Worm (Caenorhabditis elegans) whole organism, young adult: ENCODE data around the gene wrt-1.

ENCODE experiments used
- B0035.1 ChIP-seq: sonication (generic microtip); optimal IDR thresholded peaks from 2 replicates; lab custom pipeline; 2016; ENCODE audit warnings: missing genetic modification characterization, mild to moderate bottlenecking, missing compliant biosample characterization, missing genotype, missing genetic modification reagents
- B0261.1 ChIP-seq: sonication (generic microtip); optimal IDR thresholded peaks from 2 replicates; lab custom pipeline; 2016; ENCODE audit warnings: mild to moderate bottlenecking, missing genetic modification characterization, moderate library complexity, missing compliant biosample characterization
- B0336.3 ChIP-seq: fragments of 200-800 bp; sonication (Bioruptor generic); IDR thresholded peaks from 2 replicates; pipeline ENCODE4 v1.3.6; 2022; ENCODE audit warnings: missing genetic modification characterization, missing compliant biosample characterization
- C17E4.6 ChIP-seq: fragments of 200-800 bp; sonication (Bioruptor generic); IDR thresholded peaks from 2 replicates; pipeline ENCODE4 v1.3.6; 2022; ENCODE audit warnings: missing genetic modification reagents, missing genetic modification characterization, missing compliant biosample characterization
- D2030.7 ChIP-seq: fragments of 200-800 bp; sonication (Bioruptor generic); IDR thresholded peaks from 2 replicates; pipeline ENCODE4 v1.3.6; 2022; ENCODE audit warnings: missing genetic modification reagents, missing genetic modification characterization, missing compliant biosample characterization
- F22D6.2 ChIP-seq: sonication (generic microtip); optimal IDR thresholded peaks from 2 replicates; lab custom pipeline; 2016; ENCODE audit warnings: mild to moderate bottlenecking, missing genetic modification characterization, missing compliant biosample characterization
- F33H1.4 ChIP-seq: fragments of 200-800 bp; sonication (Bioruptor generic); IDR thresholded peaks from 2 replicates; pipeline ENCODE4 v1.3.6; 2022; ENCODE audit warnings: missing genetic modification reagents, missing genetic modification characterization, missing compliant biosample characterization
- F57A8.1 ChIP-seq: fragments of 200-800 bp; sonication (Bioruptor generic); optimal IDR thresholded peaks from 2 replicates; lab custom pipeline; 2018; ENCODE audit warnings: mild to moderate bottlenecking, missing genetic modification characterization, moderate library complexity, missing compliant biosample characterization
- K12H6.12 ChIP-seq: fragments of 200-800 bp; sonication (Bioruptor generic); optimal IDR thresholded peaks from 2 replicates; lab custom pipeline; 2018; ENCODE audit warnings: mild to moderate bottlenecking, missing genetic modification characterization, missing compliant biosample characterization
- Y56A3A.18 ChIP-seq: fragments of 200-800 bp; sonication (Bioruptor generic); IDR thresholded peaks from 2 replicates; pipeline ENCODE4 v1.3.6; 2022; ENCODE audit warnings: missing genetic modification reagents, missing genetic modification characterization, missing compliant biosample characterization
- ama-1 ChIP-seq, 3 experiments: fragments of 150-350 bp in 1 of 3; sonication (generic microtip) in 2 of 3; optimal IDR thresholded peaks; 2 replicates each; lab custom pipeline; 2014 to 2018; ENCODE audit warnings: missing biosample characterization in 2 of 3, missing genetic modification characterization in 2 of 3, missing genetic modification reagents in 2 of 3
- aptf-2 ChIP-seq: fragments of 200-800 bp; sonication (Bioruptor generic); conservative IDR thresholded peaks from 2 replicates; pipeline ENCODE4 v1.3.6; 2022; ENCODE audit warnings: missing genetic modification reagents, missing genetic modification characterization, missing compliant biosample characterization
- attf-3 ChIP-seq: fragments of 200-800 bp; sonication (Bioruptor generic); conservative IDR thresholded peaks from 2 replicates; pipeline ENCODE4 v1.3.6; 2022; ENCODE audit warnings: missing genetic modification reagents, missing genetic modification characterization, missing compliant biosample characterization
- bed-1 ChIP-seq: fragments of 200-800 bp; sonication (Bioruptor generic); IDR thresholded peaks from 2 replicates; pipeline ENCODE4 v1.3.6; 2022; ENCODE audit warnings: missing genetic modification reagents, missing genetic modification characterization, missing compliant biosample characterization
- bed-2 ChIP-seq: fragments of 200-800 bp; sonication (Bioruptor generic); IDR thresholded peaks from 2 replicates; pipeline ENCODE4 v1.3.6; 2022; ENCODE audit warnings: missing genetic modification reagents, missing genetic modification characterization, missing compliant biosample characterization
- cebp-1 ChIP-seq, 2 experiments: fragments of 200-800 bp in 1 of 2; sonication (Bioruptor generic) in 1 of 2; sonication (generic microtip) in 1 of 2; IDR thresholded peaks in 1 of 2; optimal IDR thresholded peaks in 1 of 2; 2 replicates each; pipeline versions ENCODE4 v1.3.6 to Lab custom; 2017 to 2022; ENCODE audit warnings: missing compliant biosample characterization in 2 of 2, missing genetic modification characterization in 2 of 2, mild to moderate bottlenecking in 1 of 2, missing genetic modification reagents in 1 of 2, moderate library complexity in 1 of 2
- ceh-40 ChIP-seq: fragments of 200-800 bp; sonication (Bioruptor generic); IDR thresholded peaks from 2 replicates; pipeline ENCODE4 v1.3.6; 2022; ENCODE audit warnings: missing genetic modification characterization, missing compliant biosample characterization
- dox-1 ChIP-seq: fragments of 200-800 bp; sonication (Bioruptor generic); IDR thresholded peaks from 2 replicates; pipeline ENCODE4 v1.3.6; 2022; ENCODE audit warnings: missing genetic modification reagents, missing genetic modification characterization, missing compliant biosample characterization
- dpl-1 ChIP-seq: fragments of 150-350 bp; optimal IDR thresholded peaks from 2 replicates; lab custom pipeline; 2014; ENCODE audit warnings: missing biosample characterization, missing genetic modification reagents, missing genetic modification characterization
- egl-44 ChIP-seq: fragments of 200-800 bp; sonication (Bioruptor generic); IDR thresholded peaks from 2 replicates; pipeline ENCODE4 v1.3.6; 2022; ENCODE audit warnings: missing genetic modification reagents, missing genetic modification characterization, missing compliant biosample characterization
- egrh-3 ChIP-seq: fragments of 200-800 bp; sonication (Bioruptor generic); IDR thresholded peaks from 2 replicates; pipeline ENCODE4 v1.3.6; 2022; ENCODE audit warnings: missing genetic modification reagents, missing genetic modification characterization, missing compliant biosample characterization
- ekl-4 ChIP-seq: fragments of 200-800 bp; sonication (Bioruptor generic); IDR thresholded peaks from 2 replicates; pipeline ENCODE4 v1.3.6; 2022; ENCODE audit warnings: missing genetic modification reagents, missing genetic modification characterization, missing compliant biosample characterization
- hlh-26 ChIP-seq: fragments of 200-800 bp; sonication (Bioruptor generic); conservative IDR thresholded peaks from 2 replicates; pipeline ENCODE4 v1.3.6; 2022; ENCODE audit warnings: missing genetic modification reagents, missing genetic modification characterization, missing compliant biosample characterization
- hmg-1.2 ChIP-seq: fragments of 200-800 bp; sonication (Bioruptor generic); IDR thresholded peaks from 2 replicates; pipeline ENCODE4 v1.3.6; 2022; ENCODE audit warnings: missing genetic modification reagents, missing genetic modification characterization, missing compliant biosample characterization
- lin-35 ChIP-seq, 3 experiments: fragments of 150-350 bp in 2 of 3; sonication (generic microtip) in 1 of 3; optimal IDR thresholded peaks; 2 replicates each; lab custom pipeline; 2014 to 2018; ENCODE audit warnings: missing biosample characterization in 3 of 3, missing genetic modification characterization in 3 of 3, missing genetic modification reagents in 3 of 3
- lin-54 ChIP-seq: fragments of 200-800 bp; sonication (Bioruptor generic); optimal IDR thresholded peaks from 2 replicates; lab custom pipeline; 2018; ENCODE audit warnings: mild to moderate bottlenecking, missing genetic modification characterization, missing compliant biosample characterization
- madf-8 ChIP-seq: fragments of 200-800 bp; sonication (Bioruptor generic); conservative IDR thresholded peaks from 2 replicates; pipeline ENCODE4 v1.3.6; 2022; ENCODE audit warnings: missing genetic modification reagents, missing genetic modification characterization, missing compliant biosample characterization
- nfya-2 ChIP-seq: fragments of 200-800 bp; sonication (Bioruptor generic); IDR thresholded peaks from 2 replicates; pipeline ENCODE4 v1.3.6; 2022; ENCODE audit warnings: missing genetic modification reagents, missing genetic modification characterization, missing compliant biosample characterization
- nhr-27 ChIP-seq: fragments of 200-800 bp; sonication (Bioruptor generic); optimal IDR thresholded peaks from 2 replicates; lab custom pipeline; 2018; ENCODE audit warnings: mild to moderate bottlenecking, missing genetic modification characterization, moderate library complexity, missing compliant biosample characterization
- nhr-90 ChIP-seq: sonication (generic microtip); optimal IDR thresholded peaks from 2 replicates; lab custom pipeline; 2016; ENCODE audit warnings: missing genotype, mild to moderate bottlenecking, missing genetic modification characterization, missing compliant biosample characterization
- pbrm-1 ChIP-seq: fragments of 200-800 bp; sonication (Bioruptor generic); IDR thresholded peaks from 2 replicates; pipeline ENCODE4 v1.3.6; 2022; ENCODE audit warnings: missing genetic modification reagents, missing genetic modification characterization, missing compliant biosample characterization
- pha-4 ChIP-seq: fragments of 150-350 bp; sonication (generic microtip); optimal IDR thresholded peaks from 2 replicates; lab custom pipeline; 2014; ENCODE audit warnings: missing biosample characterization, missing genetic modification reagents, missing genetic modification characterization
- rec-8 ChIP-seq, 2 experiments: sonication (generic microtip); optimal IDR thresholded peaks; 2 replicates each; lab custom pipeline; 2016; ENCODE audit warnings: mild to moderate bottlenecking in 2 of 2, missing genetic modification characterization in 2 of 2, missing genetic modification reagents in 2 of 2, missing genotype in 2 of 2, missing biosample characterization in 1 of 2, missing compliant biosample characterization in 1 of 2, moderate library complexity in 1 of 2
- repo-1 ChIP-seq: sonication (generic microtip); optimal IDR thresholded peaks from 2 replicates; lab custom pipeline; 2017; ENCODE audit warnings: mild to moderate bottlenecking, missing genetic modification characterization, missing compliant biosample characterization
- rpc-1 ChIP-seq, 2 experiments: fragments of 150-350 bp in 1 of 2; sonication (generic microtip) in 1 of 2; optimal IDR thresholded peaks; 2 replicates each; lab custom pipeline; 2014 to 2018; ENCODE audit warnings: missing biosample characterization in 1 of 2, missing genetic modification characterization in 1 of 2, missing genetic modification reagents in 1 of 2, missing genotype in 1 of 2
- snpc-1.1 ChIP-seq: sonication (generic microtip); optimal IDR thresholded peaks from 2 replicates; lab custom pipeline; 2017; ENCODE audit warnings: missing genetic modification characterization, mild to moderate bottlenecking, missing compliant biosample characterization, antibody characterized with exemption, moderate library complexity, missing genotype, missing genetic modification reagents; ENCODE audit not compliant: insufficient read depth
- somi-1 ChIP-seq: fragments of 200-800 bp; sonication (Bioruptor generic); optimal IDR thresholded peaks from 2 replicates; lab custom pipeline; 2018; ENCODE audit warnings: mild to moderate bottlenecking, missing genetic modification characterization, missing compliant biosample characterization
- unc-130 ChIP-seq: sonication (generic microtip); optimal IDR thresholded peaks from 2 replicates; lab custom pipeline; 2016; ENCODE audit warnings: missing genetic modification reagents, missing genetic modification characterization, missing compliant biosample characterization
- xnd-1 ChIP-seq: sonication (generic microtip); optimal IDR thresholded peaks from 2 replicates; lab custom pipeline; 2016; ENCODE audit warnings: missing genotype, missing genetic modification reagents, missing genetic modification characterization, missing compliant biosample characterization
- ztf-28 ChIP-seq: fragments of 200-800 bp; sonication (Bioruptor generic); IDR thresholded peaks from 2 replicates; pipeline ENCODE4 v1.3.6; 2022; ENCODE audit warnings: missing genetic modification reagents, missing genetic modification characterization, missing compliant biosample characterization

wrt-1 gene

DNA sequence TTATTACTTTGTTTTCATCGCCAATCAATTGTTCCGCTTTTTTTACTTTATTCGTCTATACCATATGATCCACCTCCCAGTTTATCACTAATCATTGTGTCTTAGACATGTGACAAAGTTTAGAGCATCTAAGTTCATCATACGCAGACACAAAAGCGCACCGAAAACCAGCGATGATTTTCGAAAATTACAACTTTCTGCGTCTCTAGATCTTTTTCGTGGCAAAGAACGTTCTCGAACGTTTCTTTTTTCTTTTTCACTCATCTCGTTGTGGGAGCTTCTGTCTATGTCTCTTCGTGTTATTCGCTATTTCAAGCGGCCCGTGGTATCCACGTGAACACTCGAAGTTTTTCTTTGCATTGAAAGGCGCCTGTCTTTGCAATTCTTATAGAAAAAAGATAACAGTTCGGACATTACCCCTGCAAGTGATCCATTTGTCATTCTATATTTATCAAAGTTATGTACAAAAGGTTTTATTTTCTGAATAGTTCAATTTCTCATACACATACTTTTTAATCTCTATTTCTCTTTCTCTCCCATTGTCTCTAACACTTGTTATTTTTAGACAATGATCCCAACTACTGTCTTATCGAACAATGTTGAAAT is 1.6 kb upstream of the wrt-1 start, which contains the start of gene ZK1290.5 (continued):
- TF ChIP-seq somi-1 (GFP tag; lab: Kevin White, UChicago): peak; percentile 95
- peak; percentile 60 for TF ChIP-seq lin-54
- no peak for TF ChIP-seq lin-35 (GFP tag; optimal IDR thresholded peaks at IDR 0.05; lab: Kevin White, UChicago)
- no peak for TF ChIP-seq aptf-2 (GFP tag; lab: Robert Waterston, UW)
- peak; percentile 65 for TF ChIP-seq hmg-1.2
- TF ChIP-seq B0035.1: peak; percentile 31
- no peak for TF ChIP-seq nfya-2
- peak; percentile 80 for TF ChIP-seq pha-4 (tag; lab: Kevin White, UChicago)
- no peak for TF ChIP-seq D2030.7 (GFP tag; lab: Robert Waterston, UW)
- no peak for TF ChIP-seq snpc-1.1 (tag; lab: Kevin White, UChicago)
- TF ChIP-seq cebp-1 (GFP tag; IDR thresholded peaks at IDR 0.05; lab: Robert Waterston, UW): no peak
- peak; percentile 79 for TF ChIP-seq cebp-1 (tag; optimal IDR thresholded peaks at IDR 0.05; lab: Kevin White, UChicago)
- peak; percentile 86 for TF ChIP-seq B0336.3 (GFP tag; lab: Robert Waterston, UW)
- TF ChIP-seq F33H1.4 (GFP tag; lab: Robert Waterston, UW): no peak
- peak; percentile 86 for TF ChIP-seq K12H6.12 (tag; lab: Kevin White, UChicago)
- no peak for TF ChIP-seq bed-1 (GFP tag; lab: Robert Waterston, UW)
- TF ChIP-seq dox-1 (GFP tag; lab: Robert Waterston, UW): peak; percentile 72
- peak; percentile 72 for TF ChIP-seq repo-1
- no peak for TF ChIP-seq egrh-3 (GFP tag; lab: Robert Waterston, UW)
- no peak for TF ChIP-seq bed-2 (GFP tag; lab: Robert Waterston, UW)
- peak; percentile 45; the same call in 1 of the 2 replicates for TF ChIP-seq egl-44 (GFP tag; lab: Robert Waterston, UW)
- no peak for TF ChIP-seq dpl-1 (GFP tag; lab: Kevin White, UChicago)
- no peak for TF ChIP-seq B0261.1 (tag; lab: Kevin White, UChicago)
- no peak for TF ChIP-seq C17E4.6 (GFP tag; lab: Robert Waterston, UW)
- TF ChIP-seq pbrm-1 (GFP tag; lab: Robert Waterston, UW): no peak
- TF ChIP-seq ekl-4 (GFP tag; lab: Robert Waterston, UW): peak; percentile 78
- no peak for TF ChIP-seq ztf-28
- no peak for TF ChIP-seq F57A8.1 (GFP tag; lab: Kevin White, UChicago)
- TF ChIP-seq nhr-90 (tag; lab: Kevin White, UChicago): peak; percentile 43
- no peak for TF ChIP-seq attf-3 (GFP tag; lab: Robert Waterston, UW)

ce11 chrII:7531478-7531877 is 682 bp downstream of the wrt-1 start:
- TF ChIP-seq attf-3 (GFP tag; lab: Robert Waterston, UW): no peak
- no peak for TF ChIP-seq ama-1 (optimal IDR thresholded peaks at IDR 0.05; lab: Kevin White, UChicago)
- no peak for TF ChIP-seq ama-1 (GFP tag; optimal IDR thresholded peaks at IDR 0.05; lab: Kevin White, UChicago)
- no peak for TF ChIP-seq rpc-1 (optimal IDR thresholded peaks at IDR 0.05; lab: Kevin White, UChicago)
- TF ChIP-seq rpc-1 (tag; optimal IDR thresholded peaks at IDR 0.05; lab: Kevin White, UChicago): no peak
- no peak for TF ChIP-seq hlh-26 (GFP tag; lab: Robert Waterston, UW)
- TF ChIP-seq madf-8: no peak
- TF ChIP-seq cebp-1 (GFP tag; IDR thresholded peaks at IDR 0.05; lab: Robert Waterston, UW): no peak
- no peak for TF ChIP-seq cebp-1 (tag; optimal IDR thresholded peaks at IDR 0.05; lab: Kevin White, UChicago)
- no peak for TF ChIP-seq F22D6.2 (tag; lab: Kevin White, UChicago)
- no peak for TF ChIP-seq xnd-1 (tag; lab: Kevin White, UChicago)
- TF ChIP-seq rec-8 (tag; optimal IDR thresholded peaks at IDR 0.05; lab: Kevin White, UChicago): no peak
- TF ChIP-seq ceh-40 (GFP tag; lab: Robert Waterston, UW): no peak
- no peak for TF ChIP-seq nhr-27 (tag; lab: Kevin White, UChicago)
- no peak for TF ChIP-seq unc-130 (GFP tag; lab: Kevin White, UChicago)
- TF ChIP-seq Y56A3A.18 (GFP tag; lab: Robert Waterston, UW): no peak
